Fruit fly (Drosophila melanogaster) whole organism: ENCODE results near the gene CG11695.
"Not testable (repeated sequence)": the region's sequence is repeated elsewhere in the genome, so short reads cannot be mapped to it uniquely, and the experiment has no call there.

Source experiments
- CG8478 ChIP-seq: fragments of >200 bp; optimal IDR thresholded peaks from 2 replicates; lab custom pipeline; 2018; ENCODE audit warnings: inconsistent platforms
- Dll ChIP-seq: fragments of >200 bp; optimal IDR thresholded peaks from 2 replicates; lab custom pipeline; 2017
- EcR ChIP-seq, 2 experiments: fragments of >200 bp; optimal IDR thresholded peaks; 2 replicates each; lab custom pipeline; 2017; ENCODE audit warnings: missing biosample characterization in 2 of 2, missing genetic modification characterization in 2 of 2, missing genetic modification reagents in 2 of 2
- pan ChIP-seq: fragments of >200 bp; optimal IDR thresholded peaks from 2 replicates; lab custom pipeline; 2017
- psq ChIP-seq: fragments of >200 bp; optimal IDR thresholded peaks from 2 replicates; lab custom pipeline; 2017
- usp ChIP-seq: fragments of >200 bp; optimal IDR thresholded peaks from 2 replicates; lab custom pipeline; 2017; ENCODE audit warnings: missing biosample characterization, missing genetic modification characterization, mixed read lengths

Gene CG11695

dm6 chrX:11599589-11599988 lies 22.9 kb downstream of the CG11695 start, which contains the start of gene rho-4:
TSS of gene rho-4 (plus strand) at chrX:11599838.
- TF ChIP-seq pan (lab: Kevin White, UChicago); EcR (GFP tag; optimal IDR thresholded peaks at IDR 0.05; lab: Kevin White, UChicago); usp (GFP tag; lab: Kevin White, UChicago): not testable (repeated sequence)

DNA sequence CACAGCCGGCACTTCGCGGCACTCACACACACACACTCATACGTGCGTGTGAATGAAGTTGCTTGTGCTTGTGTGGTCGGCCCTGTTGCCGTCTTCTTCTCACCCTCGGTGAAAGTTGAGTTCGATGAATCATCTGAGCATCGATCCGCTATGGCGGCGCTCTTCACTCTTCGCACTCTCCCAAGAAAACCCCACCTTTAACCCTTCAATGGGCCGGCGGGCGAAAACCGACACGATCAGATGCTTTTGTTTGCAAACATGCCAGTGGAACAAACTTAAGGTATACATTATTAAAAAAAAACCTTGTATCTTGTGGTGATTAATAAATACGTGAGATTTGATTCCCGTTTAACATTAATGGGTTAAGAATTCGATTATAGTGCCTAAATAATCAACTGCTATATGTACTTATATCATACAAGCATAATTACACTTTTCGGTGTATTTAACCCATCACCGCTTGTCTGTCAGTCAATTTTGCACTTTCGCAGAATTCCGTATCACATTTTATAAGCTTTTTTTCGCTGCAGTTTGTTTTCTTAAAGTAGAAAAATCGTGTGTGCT lies 24.2 kb downstream of the CG11695 start:
- TF ChIP-seq usp (GFP tag; lab: Kevin White, UChicago) (no peak), CG8478 (lab: Kevin White, UChicago) (no peak), EcR (GFP tag; optimal IDR thresholded peaks at IDR 0.05; lab: Kevin White, UChicago) (no peak), pan (lab: Kevin White, UChicago) (no peak), psq (lab: Kevin White, UChicago) (no peak), Dll (lab: Kevin White, UChicago) (no peak)

dm6 chrX:11601408-11601807 lies 24.7 kb downstream of the CG11695 start:
- TF ChIP-seq psq (lab: Kevin White, UChicago), result no peak
- no peak for TF ChIP-seq usp (GFP tag; lab: Kevin White, UChicago)

dm6 chrX:11604094-11604493 lies 27.4 kb downstream of the CG11695 start, which contains the start of gene CG2533:
TSS of gene CG2533 (minus strand) at chrX:11604194.
- TF ChIP-seq psq (lab: Kevin White, UChicago) (no peak), Dll (lab: Kevin White, UChicago) (no peak), CG8478 (lab: Kevin White, UChicago) (no peak), pan (lab: Kevin White, UChicago) (no peak), EcR (GFP tag; optimal IDR thresholded peaks at IDR 0.05; lab: Kevin White, UChicago) (no peak), usp (GFP tag; lab: Kevin White, UChicago) (no peak)

- no peak for TF ChIP-seq EcR (GFP tag; optimal IDR thresholded peaks at IDR 0.05; lab: Kevin White, UChicago)
- no peak for TF ChIP-seq pan (lab: Kevin White, UChicago)
- TF ChIP-seq CG8478 (lab: Kevin White, UChicago), result no peak
- TF ChIP-seq usp (GFP tag; lab: Kevin White, UChicago), result no peak
- TF ChIP-seq psq (lab: Kevin White, UChicago), result no peak
- TF ChIP-seq Dll (lab: Kevin White, UChicago), result no peak
Measured at dm6 chrX:11611056-11611644, 34.5 kb downstream of the CG11695 start.

- TF ChIP-seq EcR (GFP tag; optimal IDR thresholded peaks at IDR 0.05; lab: Kevin White, UChicago), result no peak
Measured at dm6 chrX:11611645-11612079, 35.0 kb downstream of the CG11695 start, which contains the start of the genes CG2247 and CG1703. TSS of gene CG2247 (minus strand) at chrX:11611652. TSS of gene CG1703 (plus strand) at chrX:11611927.

- no peak for TF ChIP-seq psq (lab: Kevin White, UChicago)
- no peak for TF ChIP-seq Dll (lab: Kevin White, UChicago)
- no peak for TF ChIP-seq pan (lab: Kevin White, UChicago)
- TF ChIP-seq CG8478 (lab: Kevin White, UChicago), result no peak
- no peak for TF ChIP-seq EcR (GFP tag; optimal IDR thresholded peaks at IDR 0.05; lab: Kevin White, UChicago)
- no peak for TF ChIP-seq usp (GFP tag; lab: Kevin White, UChicago)
Measured at dm6 chrX:11615652-11616495, 39.2 kb downstream of the CG11695 start, which contains the start of the genes RPA3 and Met. TSS of gene RPA3 (minus strand) at chrX:11615840. TSS of gene Met (plus strand) at chrX:11616124.

DNA sequence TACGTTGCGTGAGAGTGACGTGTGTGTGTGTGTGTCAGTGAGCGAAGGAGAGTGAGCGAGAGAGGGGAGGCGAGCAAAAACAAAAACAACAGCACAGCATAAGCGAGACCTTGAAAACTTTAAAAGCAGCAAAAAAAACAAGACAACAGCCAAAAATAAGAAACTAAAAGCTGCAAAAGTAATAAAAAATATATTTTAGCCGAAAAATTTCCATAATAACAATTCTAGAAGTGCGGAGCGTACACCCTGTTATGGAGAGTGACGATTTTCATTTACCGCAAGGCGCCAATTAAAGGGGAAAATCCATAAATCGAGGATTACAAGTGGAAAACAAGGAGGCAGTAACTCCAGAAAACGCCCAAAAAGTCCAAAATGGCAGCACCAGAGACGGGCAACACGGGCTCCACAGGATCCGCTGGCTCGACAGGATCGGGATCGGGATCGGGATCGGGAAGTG lies 39.8 kb downstream of the CG11695 start:
- TF ChIP-seq EcR (GFP tag; optimal IDR thresholded peaks at IDR 0.05; lab: Kevin White, UChicago) (no peak), usp (GFP tag; lab: Kevin White, UChicago) (no peak), pan (lab: Kevin White, UChicago) (no peak), CG8478 (lab: Kevin White, UChicago) (no peak), psq (lab: Kevin White, UChicago) (no peak), Dll (lab: Kevin White, UChicago) (no peak)

dm6 chrX:11619617-11620016 lies 42.9 kb downstream of the CG11695 start:
- no peak for TF ChIP-seq pan (lab: Kevin White, UChicago)

DNA sequence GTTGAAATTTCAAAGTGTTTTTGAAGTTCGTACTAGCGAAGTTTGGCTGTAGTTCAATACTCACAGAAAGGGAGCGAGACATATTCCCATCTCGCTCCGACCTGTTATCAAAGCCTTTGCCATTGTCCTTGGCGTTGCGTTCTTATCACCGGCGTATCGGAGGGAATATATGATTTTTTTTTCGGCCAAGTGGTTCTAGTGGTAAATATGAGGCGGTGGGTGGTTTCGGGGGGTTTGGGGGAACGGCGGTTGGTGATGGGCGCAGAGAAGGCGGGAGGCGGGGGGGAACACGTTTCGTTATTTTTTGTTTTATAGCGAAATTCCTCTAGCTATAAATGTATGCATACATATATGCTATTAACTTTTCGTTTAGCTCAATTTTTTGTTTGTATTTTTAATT lies 43.8 kb downstream of the CG11695 start:
- no peak for TF ChIP-seq pan (lab: Kevin White, UChicago)
- TF ChIP-seq usp (GFP tag; lab: Kevin White, UChicago), result no peak
- no peak for TF ChIP-seq psq (lab: Kevin White, UChicago)
- TF ChIP-seq CG8478 (lab: Kevin White, UChicago), result no peak
- TF ChIP-seq EcR (GFP tag; optimal IDR thresholded peaks at IDR 0.05; lab: Kevin White, UChicago), result no peak
- TF ChIP-seq Dll (lab: Kevin White, UChicago), result no peak

- TF ChIP-seq CG8478 (lab: Kevin White, UChicago) (no peak), usp (GFP tag; lab: Kevin White, UChicago) (no peak), EcR (GFP tag; optimal IDR thresholded peaks at IDR 0.05; lab: Kevin White, UChicago) (no peak), pan (lab: Kevin White, UChicago) (no peak), psq (lab: Kevin White, UChicago) (no peak), Dll (lab: Kevin White, UChicago) (no peak)
Measured at dm6 chrX:11621315-11621865, 44.7 kb downstream of the CG11695 start.
